Worm (Caenorhabditis elegans) whole organism, early embryonic: Measurements from ENCODE around the gene C52E4.7.

Experiments used
- aly-1 ChIP-seq: sonication (generic microtip); optimal IDR thresholded peaks from 2 replicates; lab custom pipeline; 2016; ENCODE audit warnings: missing genetic modification characterization, missing compliant biosample characterization
- ceh-13 ChIP-seq: fragments of 200-800 bp; sonication (Bioruptor generic); optimal IDR thresholded peaks from 2 replicates; lab custom pipeline; 2018; ENCODE audit warnings: mild to moderate bottlenecking, missing genetic modification characterization, missing compliant biosample characterization
- flt-1 ChIP-seq: fragments of 200-800 bp; sonication (Bioruptor generic); IDR thresholded peaks from 2 replicates; pipeline ENCODE4 v1.3.6; 2022; ENCODE audit warnings: missing genetic modification characterization, missing compliant biosample characterization
- hnd-1 ChIP-seq: sonication (generic microtip); optimal IDR thresholded peaks from 2 replicates; lab custom pipeline; 2016; ENCODE audit warnings: missing genetic modification characterization, missing compliant biosample characterization
- pes-1 ChIP-seq: fragments of 200-800 bp; sonication (Bioruptor generic); IDR thresholded peaks from 2 replicates; pipeline ENCODE4 v1.3.6; 2022; ENCODE audit warnings: missing genetic modification reagents, missing genetic modification characterization, missing compliant biosample characterization
- sea-1 ChIP-seq: fragments of 200-800 bp; sonication (Bioruptor generic); conservative IDR thresholded peaks from 2 replicates; pipeline ENCODE4 v1.3.6; 2022; ENCODE audit warnings: missing genetic modification characterization, missing compliant biosample characterization

ce11 chrV:12028151-12028550 is 34.1 kb downstream of the C52E4.7 start:
- TF ChIP-seq hnd-1 (tag; lab: Kevin White, UChicago): no peak
- no peak for TF ChIP-seq pes-1 (GFP tag; lab: Robert Waterston, UW)
- TF ChIP-seq aly-1 (tag; lab: Kevin White, UChicago): no peak
- TF ChIP-seq flt-1 (GFP tag; lab: Robert Waterston, UW): no peak
- no peak for TF ChIP-seq sea-1
- no peak for TF ChIP-seq ceh-13 (GFP tag; lab: Kevin White, UChicago)
